Fruit fly (Drosophila melanogaster) whole organism, embryonic: ENCODE data around the gene PH4alphaNE3.

ENCODE experiments used
- Adf1 ChIP-seq: fragments of 200-800 bp; sonication (Bioruptor generic); IDR thresholded peaks from 2 replicates; pipeline ENCODE4 v1.3.6; 2022; ENCODE audit warnings: missing biosample characterization, missing genetic modification characterization
- Atf3 ChIP-seq: fragments of 200-800 bp; sonication (Bioruptor generic); optimal IDR thresholded peaks from 3 replicates; lab custom pipeline; 2016; ENCODE audit warnings: missing biosample characterization, missing genetic modification characterization
- CG10654 ChIP-seq: fragments of 200-800 bp; sonication (Bioruptor generic); optimal IDR thresholded peaks from 2 replicates; lab custom pipeline; 2016; ENCODE audit warnings: missing biosample characterization, missing genetic modification characterization
- CG13123 ChIP-seq: fragments of 200-800 bp; sonication (Bioruptor generic); optimal IDR thresholded peaks from 2 replicates; lab custom pipeline; 2016; ENCODE audit warnings: missing biosample characterization, missing genetic modification characterization
- CG13287 ChIP-seq: fragments of 200-800 bp; sonication (Bioruptor generic); IDR thresholded peaks from 2 replicates; pipeline ENCODE4 v1.3.6; 2022; ENCODE audit warnings: missing biosample characterization, missing genetic modification characterization; ENCODE audit not compliant: partially characterized antibody
- CG18764 ChIP-seq: fragments of 200-800 bp; sonication (Bioruptor generic); optimal IDR thresholded peaks from 3 replicates; lab custom pipeline; 2016; ENCODE audit warnings: missing biosample characterization, missing genetic modification characterization
- CG2889 ChIP-seq: fragments of 200-800 bp; sonication (Bioruptor generic); IDR thresholded peaks from 3 replicates; pipeline ENCODE4 v1.3.6; 2022; ENCODE audit warnings: missing biosample characterization, missing genetic modification characterization
- CG30020 ChIP-seq: fragments of 200-800 bp; optimal IDR thresholded peaks from 2 replicates; lab custom pipeline; 2019; ENCODE audit warnings: missing biosample characterization, mild to moderate bottlenecking, missing genetic modification characterization, moderate library complexity
- CG34224 ChIP-seq: fragments of 200-800 bp; sonication (Bioruptor generic); IDR thresholded peaks from 3 replicates; pipeline ENCODE4 v1.3.6; 2022; ENCODE audit warnings: missing biosample characterization, missing genetic modification characterization; ENCODE audit not compliant: partially characterized antibody
- CG34422 ChIP-seq: fragments of 200-800 bp; sonication (Bioruptor generic); IDR thresholded peaks from 3 replicates; pipeline ENCODE4 v1.3.6; 2022; ENCODE audit warnings: missing biosample characterization, missing genetic modification characterization
- CG7271 ChIP-seq: fragments of 200-800 bp; sonication (Bioruptor generic); optimal IDR thresholded peaks from 2 replicates; lab custom pipeline; 2018; ENCODE audit warnings: missing biosample characterization, mild to moderate bottlenecking, missing genetic modification characterization, moderate library complexity
- CG8944 ChIP-seq: fragments of 200-800 bp; sonication (Bioruptor generic); optimal IDR thresholded peaks from 3 replicates; lab custom pipeline; 2016; ENCODE audit warnings: missing biosample characterization, missing genetic modification characterization
- CG9437 ChIP-seq: fragments of 200-800 bp; sonication (Bioruptor generic); optimal IDR thresholded peaks from 2 replicates; lab custom pipeline; 2018; ENCODE audit warnings: missing biosample characterization, mild to moderate bottlenecking, missing genetic modification characterization
- CG9727 ChIP-seq: fragments of 200-800 bp; sonication (Bioruptor generic); optimal IDR thresholded peaks from 3 replicates; lab custom pipeline; 2017; ENCODE audit warnings: missing biosample characterization, mild to moderate bottlenecking, missing genetic modification characterization
- CG9876 ChIP-seq: fragments of 200-800 bp; sonication (Bioruptor generic); optimal IDR thresholded peaks from 2 replicates; lab custom pipeline; 2016; ENCODE audit warnings: missing biosample characterization, missing genetic modification characterization
- CoRest ChIP-seq: fragments of 200-800 bp; sonication (Bioruptor generic); optimal IDR thresholded peaks from 3 replicates; lab custom pipeline; 2018; ENCODE audit warnings: missing biosample characterization, mild to moderate bottlenecking, missing genetic modification characterization, moderate library complexity
- Dek ChIP-seq: fragments of 200-800 bp; sonication (Bioruptor generic); optimal IDR thresholded peaks from 3 replicates; lab custom pipeline; 2019; ENCODE audit warnings: missing biosample characterization, mild to moderate bottlenecking, missing genetic modification characterization, moderate library complexity
- Fer2 ChIP-seq: fragments of 200-800 bp; sonication (Bioruptor generic); optimal IDR thresholded peaks from 2 replicates; lab custom pipeline; 2018; ENCODE audit warnings: missing biosample characterization, mild to moderate bottlenecking, missing genetic modification characterization, moderate library complexity
- Gsc ChIP-seq: fragments of 200-800 bp; sonication (Bioruptor generic); IDR thresholded peaks from 2 replicates; pipeline ENCODE4 v1.3.6; 2022; ENCODE audit warnings: missing biosample characterization, missing genetic modification characterization
- Gug ChIP-seq: fragments of 200-800 bp; sonication (Bioruptor generic); IDR thresholded peaks from 4 replicates; pipeline ENCODE4 v1.3.6; 2022; ENCODE audit warnings: missing biosample characterization, missing genetic modification characterization
- H15 ChIP-seq: fragments of 200-800 bp; sonication (Bioruptor generic); IDR thresholded peaks from 3 replicates; pipeline ENCODE4 v1.3.6; 2022; ENCODE audit warnings: missing biosample characterization, missing genetic modification characterization
- HLH54F ChIP-seq: fragments of 200-800 bp; sonication (Bioruptor generic); optimal IDR thresholded peaks from 3 replicates; lab custom pipeline; 2016; ENCODE audit warnings: missing biosample characterization, missing genetic modification characterization
- Hr39 ChIP-seq: fragments of >200 bp; optimal IDR thresholded peaks from 2 replicates; lab custom pipeline; 2017
- Kr ChIP-seq: fragments of 200-800 bp; sonication (Bioruptor generic); optimal IDR thresholded peaks from 2 replicates; lab custom pipeline; 2017; ENCODE audit warnings: missing biosample characterization, mild to moderate bottlenecking, missing genetic modification characterization
- Lhr ChIP-seq: fragments of 200-800 bp; sonication (Bioruptor generic); optimal IDR thresholded peaks from 3 replicates; lab custom pipeline; 2017; ENCODE audit warnings: mild to moderate bottlenecking, missing biosample characterization, missing genetic modification reagents, missing genetic modification characterization
- Mes4 ChIP-seq: fragments of 200-800 bp; sonication (Bioruptor generic); optimal IDR thresholded peaks from 2 replicates; lab custom pipeline; 2016; ENCODE audit warnings: missing biosample characterization, missing genetic modification characterization
- NC2α ChIP-seq: fragments of 200-800 bp; sonication (Bioruptor generic); optimal IDR thresholded peaks from 2 replicates; lab custom pipeline; 2016; ENCODE audit warnings: missing biosample characterization, missing genetic modification characterization
- Rfx ChIP-seq: fragments of 200-800 bp; sonication (Bioruptor generic); IDR thresholded peaks from 2 replicates; pipeline ENCODE4 v1.3.6; 2022; ENCODE audit warnings: missing biosample characterization, missing genetic modification characterization
- Sin3A ChIP-seq: fragments of >200 bp; optimal IDR thresholded peaks from 2 replicates; lab custom pipeline; 2018
- Xbp1 ChIP-seq: fragments of 200-800 bp; sonication (Bioruptor generic); optimal IDR thresholded peaks from 3 replicates; lab custom pipeline; 2016; ENCODE audit warnings: missing biosample characterization, mild to moderate bottlenecking, missing genetic modification characterization
- abd-A ChIP-seq: fragments of 200-800 bp; sonication (Bioruptor generic); optimal IDR thresholded peaks from 3 replicates; lab custom pipeline; 2019; ENCODE audit warnings: missing biosample characterization, mild to moderate bottlenecking, missing genetic modification characterization, moderate library complexity
- caup ChIP-seq: fragments of 200-800 bp; sonication (Bioruptor generic); optimal IDR thresholded peaks from 3 replicates; lab custom pipeline; 2017; ENCODE audit warnings: missing biosample characterization, mild to moderate bottlenecking, missing genetic modification characterization, moderate library complexity; ENCODE audit not compliant: severe bottlenecking
- dpn ChIP-seq, 2 experiments: fragments of 200-800 bp; sonication (Bioruptor generic); optimal IDR thresholded peaks; 3 replicates each; lab custom pipeline; 2016; ENCODE audit warnings: missing biosample characterization in 2 of 2, missing genetic modification characterization in 2 of 2
- fd64A ChIP-seq: fragments of 200-800 bp; sonication (Bioruptor generic); optimal IDR thresholded peaks from 3 replicates; lab custom pipeline; 2018; ENCODE audit warnings: missing biosample characterization, mild to moderate bottlenecking, missing genetic modification characterization
- fd96Cb ChIP-seq: fragments of 200-800 bp; sonication (Bioruptor generic); optimal IDR thresholded peaks from 2 replicates; lab custom pipeline; 2018; ENCODE audit warnings: missing biosample characterization, mild to moderate bottlenecking, missing genetic modification characterization, moderate library complexity
- gt ChIP-seq: fragments of 200-800 bp; sonication (Bioruptor generic); IDR thresholded peaks from 2 replicates; pipeline ENCODE4 v1.3.6; 2022; ENCODE audit warnings: missing biosample characterization, missing genetic modification characterization
- her ChIP-seq: fragments of 200-800 bp; sonication (Bioruptor generic); optimal IDR thresholded peaks from 2 replicates; lab custom pipeline; 2016; ENCODE audit warnings: missing biosample characterization, missing genetic modification characterization
- jumu ChIP-seq: fragments of 200-800 bp; sonication (Bioruptor generic); optimal IDR thresholded peaks from 3 replicates; lab custom pipeline; 2016; ENCODE audit warnings: missing biosample characterization, missing genetic modification characterization
- mirr ChIP-seq: fragments of 200-800 bp; sonication (Bioruptor generic); optimal IDR thresholded peaks from 3 replicates; lab custom pipeline; 2018; ENCODE audit warnings: missing biosample characterization, mild to moderate bottlenecking, missing genetic modification characterization
- odd ChIP-seq: fragments of 200-800 bp; sonication (Bioruptor generic); optimal IDR thresholded peaks from 2 replicates; lab custom pipeline; 2017; ENCODE audit warnings: missing biosample characterization, mild to moderate bottlenecking, missing genetic modification characterization
- psq ChIP-seq: fragments of 200-800 bp; sonication (Bioruptor generic); optimal IDR thresholded peaks from 2 replicates; lab custom pipeline; 2017; ENCODE audit warnings: missing biosample characterization, missing genetic modification characterization
- run ChIP-seq: fragments of 200-800 bp; sonication (Bioruptor generic); optimal IDR thresholded peaks from 3 replicates; lab custom pipeline; 2018; ENCODE audit warnings: missing biosample characterization, mild to moderate bottlenecking, missing genetic modification characterization
- salm ChIP-seq: fragments of 200-800 bp; sonication (Bioruptor generic); optimal IDR thresholded peaks from 2 replicates; lab custom pipeline; 2018; ENCODE audit warnings: missing biosample characterization, mild to moderate bottlenecking, missing genetic modification characterization
- scrt ChIP-seq: fragments of 200-800 bp; sonication (Bioruptor generic); optimal IDR thresholded peaks from 2 replicates; lab custom pipeline; 2018; ENCODE audit warnings: missing biosample characterization, mild to moderate bottlenecking, missing genetic modification characterization, moderate library complexity
- sob ChIP-seq: fragments of 200-800 bp; sonication (Bioruptor generic); IDR thresholded peaks from 2 replicates; pipeline ENCODE4 v1.3.6; 2022; ENCODE audit warnings: missing biosample characterization, missing genetic modification characterization
- sqz ChIP-seq: fragments of 200-800 bp; sonication (Bioruptor generic); optimal IDR thresholded peaks from 3 replicates; lab custom pipeline; 2018; ENCODE audit warnings: missing biosample characterization, mild to moderate bottlenecking, missing genetic modification characterization
- tap ChIP-seq: fragments of 200-800 bp; optimal IDR thresholded peaks from 3 replicates; lab custom pipeline; 2019; ENCODE audit warnings: missing biosample characterization, mild to moderate bottlenecking, missing genetic modification characterization, moderate library complexity
- trh ChIP-seq: fragments of 200-800 bp; sonication (Bioruptor generic); optimal IDR thresholded peaks from 2 replicates; lab custom pipeline; 2016; ENCODE audit warnings: missing biosample characterization, missing genetic modification characterization
- wdn ChIP-seq: fragments of 200-800 bp; sonication (Bioruptor generic); IDR thresholded peaks from 2 replicates; pipeline ENCODE4 v1.3.6; 2022; ENCODE audit warnings: missing biosample characterization, missing genetic modification characterization
- wor ChIP-seq: fragments of 200-800 bp; sonication (Bioruptor generic); IDR thresholded peaks from 2 replicates; pipeline ENCODE4 v1.3.6; 2022; ENCODE audit warnings: missing biosample characterization, missing genetic modification characterization

The PH4alphaNE3 gene

dm6 chr3R:30600154-30601009, 3.6 kb upstream of the PH4alphaNE3 start (continued):
- TF ChIP-seq caup (GFP tag; lab: Kevin White, UChicago) (peak; percentile 91), jumu (peak; percentile 77), CG9437 (GFP tag; lab: Kevin White, UChicago) (peak; percentile 85), CoRest (tag; lab: Kevin White, UChicago) (peak; percentile 88), CG18764 (GFP tag; lab: Kevin White, UChicago) (peak; percentile 88), gt (GFP tag; lab: Robert Waterston, UW) (peak; percentile 57; the same call in 1 of the 2 replicates), CG7271 (tag; lab: Kevin White, UChicago) (peak; percentile 24), Adf1 (peak; percentile 74), H15 (peak; percentile 93), CG9876 (peak; percentile 69), CG30020 (tag; lab: Kevin White, UChicago) (no peak), CG2889 (GFP tag; lab: Robert Waterston, UW) (peak; percentile 83), sqz (peak; percentile 44), abd-A (no peak), CG8944 (GFP tag; lab: Kevin White, UChicago) (peak; percentile 79), Gsc (no peak), Lhr (GFP tag; lab: Kevin White, UChicago) (peak; percentile 54), odd (GFP tag; lab: Kevin White, UChicago) (peak; percentile 84), salm (tag; lab: Kevin White, UChicago) (peak; percentile 87), CG34422 (GFP tag; lab: Robert Waterston, UW) (peak; percentile 96), mirr (peak; percentile 24), Mes4 (GFP tag; lab: Kevin White, UChicago) (peak; percentile 86), Gug (GFP tag; lab: Robert Waterston, UW) (peak; percentile 79), her (GFP tag; lab: Kevin White, UChicago) (peak; percentile 61), Xbp1 (GFP tag; lab: Kevin White, UChicago) (peak; percentile 90), psq (GFP tag; lab: Kevin White, UChicago) (peak; percentile 87), Sin3A (no peak), dpn (GFP tag; optimal IDR thresholded peaks at IDR 0.05; lab: Kevin White, UChicago) (peak; percentile 90 to 91), NC2α (peak; percentile 62), Kr (no peak), Hr39 (lab: Kevin White, UChicago) (no peak), sob (GFP tag; lab: Robert Waterston, UW) (peak; percentile 94), scrt (GFP tag; lab: Kevin White, UChicago) (peak; percentile 86), trh (GFP tag; lab: Kevin White, UChicago) (peak; percentile 89), fd64A (GFP tag; lab: Kevin White, UChicago) (peak; percentile 78), CG9727 (GFP tag; lab: Kevin White, UChicago) (peak; percentile 92), tap (tag; lab: Kevin White, UChicago) (peak; percentile 88), CG13287 (peak; percentile 38), Dek (tag; lab: Kevin White, UChicago) (peak; percentile 88), Rfx (GFP tag; lab: Robert Waterston, UW) (peak; percentile 95), Atf3 (GFP tag; lab: Kevin White, UChicago) (peak; percentile 85), CG10654 (peak; percentile 83), fd96Cb (tag; lab: Kevin White, UChicago) (peak; percentile 86), CG13123 (GFP tag; lab: Kevin White, UChicago) (peak; percentile 85), Fer2 (tag; lab: Kevin White, UChicago) (peak; percentile 73), HLH54F (GFP tag; lab: Kevin White, UChicago) (peak; percentile 86), run (tag; lab: Kevin White, UChicago) (peak; percentile 91), wdn (GFP tag; lab: Robert Waterston, UW) (peak; percentile 87), wor (GFP tag; lab: Robert Waterston, UW) (peak; percentile 77), CG34224 (GFP tag; lab: Robert Waterston, UW) (no peak; the same call in 2 of the 3 replicates)
